Fruit fly (Drosophila melanogaster): ENCODE measurements around the gene Grx1.
A peak's percentile ranks its signal among the peaks of the same experiment; 100 is the strongest.

Grx1 gene

DNA sequence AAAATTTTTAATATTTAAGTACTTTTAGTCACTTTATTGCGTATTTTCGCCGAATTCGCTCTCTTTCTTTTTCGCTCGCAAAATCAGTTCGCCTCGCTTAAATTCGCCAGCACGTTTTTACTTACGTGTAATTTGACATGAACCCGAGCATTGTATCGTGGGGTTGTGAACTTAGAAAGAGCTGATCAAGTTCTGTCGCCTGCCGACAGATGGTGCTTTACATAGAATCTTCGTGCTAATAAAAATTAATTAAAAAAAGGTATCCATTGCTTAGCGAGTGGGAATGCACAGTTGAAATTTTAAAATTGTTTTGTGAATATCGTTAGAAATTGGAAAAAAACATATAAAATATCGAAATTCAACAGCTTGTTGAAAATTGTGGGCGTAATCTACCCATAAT is 20.6 kb upstream of the Grx1 start (continued):
- TF ChIP-seq Ets65A (GFP tag) = peak; percentile 91
- TF ChIP-seq Dfd (GFP tag; optimal IDR thresholded peaks at IDR 0.05) = no peak
- TF ChIP-seq CG15696 (tag; optimal IDR thresholded peaks at IDR 0.05) = peak; percentile 62
- TF ChIP-seq CG16815 (GFP tag; optimal IDR thresholded peaks at IDR 0.05) = no peak
- TF ChIP-seq cwo (GFP tag; optimal IDR thresholded peaks at IDR 0.05) = no peak
- TF ChIP-seq CG13624 (GFP tag; optimal IDR thresholded peaks at IDR 0.05) = peak; percentile 79
- no peak; the same call in 1 of the 2 replicates for TF ChIP-seq ranshi (GFP tag; IDR thresholded peaks at IDR 0.05)
- TF ChIP-seq cas (GFP tag; IDR thresholded peaks at IDR 0.05) = no peak
- TF ChIP-seq CG6254 (GFP tag; optimal IDR thresholded peaks at IDR 0.05) = no peak
- TF ChIP-seq CG9437 (GFP tag; optimal IDR thresholded peaks at IDR 0.05) = peak; percentile 52
- TF ChIP-seq CG10462 (GFP tag; optimal IDR thresholded peaks at IDR 0.05) = peak; percentile 44
- no peak for TF ChIP-seq Stat92E (GFP tag; optimal IDR thresholded peaks at IDR 0.05)
- TF ChIP-seq CG9817 (tag; optimal IDR thresholded peaks at IDR 0.05) = no peak
- no peak; the same call in 1 of the 2 replicates for TF ChIP-seq CG32532 (GFP tag; IDR thresholded peaks at IDR 0.05)
- TF ChIP-seq CG2202 (tag; optimal IDR thresholded peaks at IDR 0.05) = peak; percentile 35
- no peak for TF ChIP-seq gce (GFP tag; IDR thresholded peaks at IDR 0.05)
- peak; percentile 70 for TF ChIP-seq ems (GFP tag; optimal IDR thresholded peaks at IDR 0.05)
- no peak for TF ChIP-seq CG17186 (GFP tag; optimal IDR thresholded peaks at IDR 0.05)
- TF ChIP-seq Oli (tag; optimal IDR thresholded peaks at IDR 0.05) = peak; percentile 53
- TF ChIP-seq stc (GFP tag; IDR thresholded peaks at IDR 0.05) = peak; percentile 65; the same call in 1 of the 2 replicates
- peak; percentile 30 for TF ChIP-seq tap (tag; optimal IDR thresholded peaks at IDR 0.05)
- TF ChIP-seq NC2β (GFP tag; optimal IDR thresholded peaks at IDR 0.05) = peak; percentile 63
- peak; percentile 17 for TF ChIP-seq CG8281 (tag; optimal IDR thresholded peaks at IDR 0.05)
- peak; percentile 24 for TF ChIP-seq CG8359 (GFP tag; optimal IDR thresholded peaks at IDR 0.05; ENCODE audit: borderline replicate concordance)
- TF ChIP-seq Atf3 (GFP tag; optimal IDR thresholded peaks at IDR 0.05) = no peak
- no peak for TF ChIP-seq pfk (GFP tag; optimal IDR thresholded peaks at IDR 0.05)
- peak; percentile 27 for TF ChIP-seq CG15011 (GFP tag; optimal IDR thresholded peaks at IDR 0.05)
- no peak for TF ChIP-seq CG7987 (GFP tag; optimal IDR thresholded peaks at IDR 0.05)
- TF ChIP-seq Gsc (GFP tag; IDR thresholded peaks at IDR 0.05) = no peak
- TF ChIP-seq CG10321 (GFP tag; IDR thresholded peaks at IDR 0.05) = no peak
- TF ChIP-seq al (GFP tag; IDR thresholded peaks at IDR 0.05) = no peak
- TF ChIP-seq CG10267 (tag; optimal IDR thresholded peaks at IDR 0.05) = peak; percentile 67
- peak; percentile 59 for TF ChIP-seq NC2α (GFP tag; optimal IDR thresholded peaks at IDR 0.05)
- TF ChIP-seq ab (GFP tag; optimal IDR thresholded peaks at IDR 0.05) = no peak
- TF ChIP-seq Myb (GFP tag; optimal IDR thresholded peaks at IDR 0.05) = peak; percentile 52
- TF ChIP-seq stwl (tag; optimal IDR thresholded peaks at IDR 0.05) = peak; percentile 66
- TF ChIP-seq pb (GFP tag; optimal IDR thresholded peaks at IDR 0.05) = peak; percentile 74
- peak; percentile 62; the same call in 1 of the 2 replicates for TF ChIP-seq CG17328 (GFP tag; IDR thresholded peaks at IDR 0.05)
- peak; percentile 34 for TF ChIP-seq Bteb2 (GFP tag; optimal IDR thresholded peaks at IDR 0.05)
- peak; percentile 16 for TF ChIP-seq pzg (GFP tag; optimal IDR thresholded peaks at IDR 0.05)
- TF ChIP-seq her (GFP tag; optimal IDR thresholded peaks at IDR 0.05) = peak; percentile 64
- no peak for TF ChIP-seq CG31224 (GFP tag; IDR thresholded peaks at IDR 0.05)
- TF ChIP-seq exex (tag; optimal IDR thresholded peaks at IDR 0.05) = no peak
- TF ChIP-seq CG18476 (GFP tag; optimal IDR thresholded peaks at IDR 0.05) = peak; percentile 9
- TF ChIP-seq CG17612 (GFP tag; IDR thresholded peaks at IDR 0.05) = no peak
- TF ChIP-seq ara (GFP tag; IDR thresholded peaks at IDR 0.05) = no peak
- TF ChIP-seq B-H1 (GFP tag; IDR thresholded peaks at IDR 0.05) = peak; percentile 51; the same call in 1 of the 3 replicates
- TF ChIP-seq ERR (GFP tag; optimal IDR thresholded peaks at IDR 0.05) = peak; percentile 16
- TF ChIP-seq twi (tag; optimal IDR thresholded peaks at IDR 0.05) = peak; percentile 17
- peak; percentile 74 for TF ChIP-seq CG17359 (tag; optimal IDR thresholded peaks at IDR 0.05)
- no peak for TF ChIP-seq CG32772 (GFP tag; IDR thresholded peaks at IDR 0.05)
